Worm (Caenorhabditis elegans) whole organism, late embryonic: ENCODE results near the gene cnc-3.
A peak's percentile ranks its signal among the peaks of the same experiment; 100 is the strongest.

Experiments used
- C08G9.2 ChIP-seq: sonication (generic microtip); optimal IDR thresholded peaks from 2 replicates; lab custom pipeline; 2016; ENCODE audit warnings: mild to moderate bottlenecking, missing genetic modification characterization, moderate library complexity, missing compliant biosample characterization
- T23F11.4 ChIP-seq: fragments of 200-800 bp; sonication (Bioruptor generic); optimal IDR thresholded peaks from 2 replicates; lab custom pipeline; 2018; ENCODE audit warnings: mild to moderate bottlenecking, missing genetic modification characterization, missing compliant biosample characterization
- Y22D7AL.16 ChIP-seq: sonication (generic microtip); optimal IDR thresholded peaks from 2 replicates; lab custom pipeline; 2016; ENCODE audit warnings: missing genetic modification characterization, missing compliant biosample characterization
- ceh-14 ChIP-seq: sonication (generic microtip); optimal IDR thresholded peaks from 2 replicates; lab custom pipeline; 2016; ENCODE audit warnings: missing genotype, missing genetic modification characterization, missing compliant biosample characterization
- ceh-22 ChIP-seq: sonication (generic microtip); optimal IDR thresholded peaks from 2 replicates; lab custom pipeline; 2017; ENCODE audit warnings: missing biosample characterization, missing genetic modification characterization
- ceh-31 ChIP-seq: sonication (generic microtip); optimal IDR thresholded peaks from 2 replicates; lab custom pipeline; 2016; ENCODE audit warnings: missing genetic modification characterization, missing compliant biosample characterization
- ceh-45 ChIP-seq: fragments of 200-800 bp; sonication (Bioruptor generic); IDR thresholded peaks from 2 replicates; pipeline ENCODE4 v1.3.6; 2022; ENCODE audit warnings: missing genetic modification reagents, missing genetic modification characterization, missing compliant biosample characterization
- ceh-6 ChIP-seq: fragments of 200-800 bp; sonication (Bioruptor generic); optimal IDR thresholded peaks from 2 replicates; lab custom pipeline; 2018; ENCODE audit warnings: mild to moderate bottlenecking, missing genetic modification characterization, missing compliant biosample characterization
- dmd-4 ChIP-seq: sonication (generic microtip); optimal IDR thresholded peaks from 2 replicates; lab custom pipeline; 2016; ENCODE audit warnings: borderline replicate concordance, missing genetic modification characterization, missing compliant biosample characterization
- dve-1 ChIP-seq: sonication (generic microtip); optimal IDR thresholded peaks from 2 replicates; lab custom pipeline; 2017; ENCODE audit warnings: antibody characterized with exemption, mild to moderate bottlenecking, missing genetic modification characterization, missing compliant biosample characterization
- elt-2 ChIP-seq: sonication (generic microtip); optimal IDR thresholded peaks from 2 replicates; lab custom pipeline; 2016; ENCODE audit warnings: missing genetic modification reagents, missing genetic modification characterization, missing compliant biosample characterization
- elt-4 ChIP-seq: sonication (generic microtip); optimal IDR thresholded peaks from 2 replicates; lab custom pipeline; 2016; ENCODE audit warnings: missing genetic modification characterization, missing compliant biosample characterization
- fax-1 ChIP-seq: sonication (generic microtip); optimal IDR thresholded peaks from 2 replicates; lab custom pipeline; 2016; ENCODE audit warnings: missing genotype, missing genetic modification characterization, missing compliant biosample characterization
- fkh-10 ChIP-seq: fragments of 150-350 bp; optimal IDR thresholded peaks from 2 replicates; lab custom pipeline; 2014; ENCODE audit warnings: missing biosample characterization, missing genetic modification reagents, missing genetic modification characterization
- hlh-30 ChIP-seq: sonication (generic microtip); optimal IDR thresholded peaks from 2 replicates; lab custom pipeline; 2017; ENCODE audit warnings: antibody characterized with exemption, missing genetic modification characterization, missing compliant biosample characterization; ENCODE audit not compliant: insufficient read depth
- hlh-8 ChIP-seq: sonication (generic microtip); optimal IDR thresholded peaks from 2 replicates; lab custom pipeline; 2016; ENCODE audit warnings: missing genotype, missing genetic modification characterization, missing compliant biosample characterization
- lin-11 ChIP-seq: fragments of 200-800 bp; sonication (Bioruptor generic); optimal IDR thresholded peaks from 2 replicates; lab custom pipeline; 2018; ENCODE audit warnings: mild to moderate bottlenecking, missing genetic modification characterization, missing compliant biosample characterization
- nfya-1 ChIP-seq: sonication (generic microtip); optimal IDR thresholded peaks from 2 replicates; lab custom pipeline; 2017; ENCODE audit warnings: missing genetic modification characterization, mild to moderate bottlenecking, missing compliant biosample characterization, antibody characterized with exemption, moderate library complexity
- pag-3 ChIP-seq: sonication (generic microtip); optimal IDR thresholded peaks from 2 replicates; lab custom pipeline; 2016; ENCODE audit warnings: missing compliant biosample characterization, missing genetic modification characterization, borderline replicate concordance
- pqm-1 ChIP-seq: sonication (generic microtip); optimal IDR thresholded peaks from 2 replicates; lab custom pipeline; 2016; ENCODE audit warnings: missing genetic modification characterization, missing compliant biosample characterization
- pros-1 ChIP-seq: fragments of 150-350 bp; optimal IDR thresholded peaks from 2 replicates; lab custom pipeline; 2014; ENCODE audit warnings: missing biosample characterization, missing genetic modification reagents, missing genetic modification characterization
- ref-2 ChIP-seq: sonication (generic microtip); optimal IDR thresholded peaks from 2 replicates; lab custom pipeline; 2016; ENCODE audit warnings: missing genetic modification characterization, missing compliant biosample characterization
- sox-2 ChIP-seq: fragments of 200-800 bp; sonication (Bioruptor generic); IDR thresholded peaks from 2 replicates; pipeline ENCODE4 v1.3.6; 2022; ENCODE audit warnings: missing genetic modification reagents, missing genetic modification characterization, missing compliant biosample characterization
- syd-9 ChIP-seq: sonication (generic microtip); optimal IDR thresholded peaks from 2 replicates; lab custom pipeline; 2016; ENCODE audit warnings: mild to moderate bottlenecking, missing genetic modification characterization, moderate library complexity, missing compliant biosample characterization
- tbx-2 ChIP-seq: sonication (generic microtip); optimal IDR thresholded peaks from 2 replicates; lab custom pipeline; 2016; ENCODE audit warnings: missing genetic modification characterization, missing compliant biosample characterization
- ttx-3 ChIP-seq: sonication (generic microtip); optimal IDR thresholded peaks from 2 replicates; lab custom pipeline; 2016; ENCODE audit warnings: missing genetic modification reagents, missing genetic modification characterization, missing compliant biosample characterization
- unc-42 ChIP-seq: sonication (generic microtip); optimal IDR thresholded peaks from 2 replicates; lab custom pipeline; 2016; ENCODE audit warnings: missing genotype, missing genetic modification characterization, missing compliant biosample characterization
- unc-55 ChIP-seq: sonication (generic microtip); optimal IDR thresholded peaks from 2 replicates; lab custom pipeline; 2017; ENCODE audit warnings: missing biosample characterization, missing genetic modification reagents, missing genetic modification characterization
- unc-86 ChIP-seq: sonication (generic microtip); optimal IDR thresholded peaks from 2 replicates; lab custom pipeline; 2016; ENCODE audit warnings: missing genetic modification characterization, missing compliant biosample characterization
- zip-5 ChIP-seq: sonication (generic microtip); optimal IDR thresholded peaks from 2 replicates; lab custom pipeline; 2016; ENCODE audit warnings: missing genetic modification characterization, missing compliant biosample characterization
- ztf-16 ChIP-seq: sonication (generic microtip); optimal IDR thresholded peaks from 2 replicates; lab custom pipeline; 2017; ENCODE audit warnings: missing genetic modification characterization, missing compliant biosample characterization

cnc-3 gene

DNA sequence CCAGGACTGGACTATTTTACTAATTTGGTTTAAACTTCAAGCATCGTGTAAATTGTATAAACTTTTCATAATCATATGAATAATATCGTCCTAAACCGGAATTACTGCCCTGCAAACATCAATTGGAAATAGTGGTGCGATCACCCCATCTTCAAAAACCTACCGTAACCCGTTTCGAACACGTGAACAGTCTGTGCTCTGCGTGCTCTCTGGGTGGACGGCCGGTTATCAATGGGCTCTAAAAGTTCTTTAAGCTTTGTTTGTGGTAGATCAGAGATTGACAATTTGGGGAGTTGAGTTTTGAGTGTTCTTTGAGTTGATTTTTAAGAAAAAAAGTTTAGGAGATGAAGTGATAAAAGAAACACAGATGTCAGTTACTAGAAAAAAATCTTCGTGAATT lies 8.8 kb downstream of the cnc-3 start:
- TF ChIP-seq ceh-6 (GFP tag; lab: Kevin White, UChicago) (no peak), C08G9.2 (tag; lab: Kevin White, UChicago) (no peak), unc-86 (tag; lab: Kevin White, UChicago) (no peak), dve-1 (tag; lab: Kevin White, UChicago) (no peak), elt-2 (tag; lab: Kevin White, UChicago) (no peak), unc-42 (tag; lab: Kevin White, UChicago) (no peak), ceh-14 (no peak), ztf-16 (tag; lab: Kevin White, UChicago) (no peak), ceh-31 (tag; lab: Kevin White, UChicago) (no peak), hlh-30 (tag; lab: Kevin White, UChicago) (no peak), pros-1 (tag; lab: Kevin White, UChicago) (no peak), ttx-3 (no peak), hlh-8 (tag; lab: Kevin White, UChicago) (no peak), syd-9 (no peak), ceh-45 (no peak), nfya-1 (no peak), Y22D7AL.16 (tag; lab: Kevin White, UChicago) (no peak), unc-55 (GFP tag; lab: Kevin White, UChicago) (no peak), tbx-2 (no peak), dmd-4 (tag; lab: Kevin White, UChicago) (no peak)

DNA sequence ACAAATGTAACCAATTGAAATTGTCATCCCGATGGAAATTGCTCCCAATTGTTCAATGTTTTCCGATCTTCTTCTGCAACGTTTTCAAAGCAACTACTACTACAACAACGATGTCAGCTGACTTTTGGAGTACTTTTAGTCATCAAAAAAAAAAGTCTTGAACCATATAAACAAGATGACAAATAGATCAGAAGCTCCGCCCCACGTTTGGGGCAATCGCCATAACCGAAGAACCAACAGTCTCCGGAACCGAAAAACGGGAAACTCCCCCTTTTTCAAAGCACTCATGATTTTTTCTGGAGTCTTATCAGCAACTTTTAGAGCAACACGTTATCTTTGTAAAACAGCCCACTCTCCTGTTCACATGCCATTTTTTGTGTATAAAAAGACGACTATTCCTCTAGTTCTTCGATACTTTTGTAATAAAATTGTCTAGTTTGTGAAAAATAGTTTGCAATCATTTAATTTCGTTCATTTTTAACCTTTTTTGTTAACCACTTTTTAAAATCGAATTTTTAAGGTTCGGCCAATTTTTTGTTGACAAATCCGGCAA lies 11.6 kb downstream of the cnc-3 start:
- TF ChIP-seq fkh-10 (GFP tag; lab: Kevin White, UChicago) (no peak), C08G9.2 (tag; lab: Kevin White, UChicago) (no peak), pros-1 (tag; lab: Kevin White, UChicago) (no peak), nfya-1 (no peak), zip-5 (no peak), elt-2 (tag; lab: Kevin White, UChicago) (peak; percentile 68), unc-55 (GFP tag; lab: Kevin White, UChicago) (no peak), dmd-4 (tag; lab: Kevin White, UChicago) (no peak)

DNA sequence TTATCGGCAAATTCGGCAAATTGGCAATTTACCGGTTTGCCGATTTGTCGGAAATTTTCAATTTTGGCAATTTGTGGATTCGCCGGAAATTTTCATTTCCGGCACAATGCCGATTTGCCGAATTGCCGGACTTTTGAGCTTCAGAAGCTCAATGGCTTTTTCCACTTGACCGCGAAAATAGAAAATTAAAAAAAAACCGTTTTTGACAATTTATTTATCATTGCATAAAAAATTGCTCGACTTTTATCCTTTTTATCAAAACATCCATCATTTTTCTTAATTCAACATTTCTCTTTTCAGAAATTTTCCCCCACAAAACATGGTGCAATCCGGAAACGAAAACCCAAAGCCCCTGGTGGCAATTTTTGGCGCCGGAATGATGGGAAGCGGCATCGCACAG lies 12.3 kb downstream of the cnc-3 start, which contains the start of gene hacd-1:
hacd-1 (plus strand) TSS at position 301 of the 400 bp plus-strand sequence.
- TF ChIP-seq ref-2 (tag; lab: Kevin White, UChicago) (no peak), unc-86 (tag; lab: Kevin White, UChicago) (no peak), fax-1 (no peak), lin-11 (no peak), ceh-22 (tag; lab: Kevin White, UChicago) (no peak), ztf-16 (tag; lab: Kevin White, UChicago) (no peak), T23F11.4 (GFP tag; lab: Kevin White, UChicago) (no peak)

DNA sequence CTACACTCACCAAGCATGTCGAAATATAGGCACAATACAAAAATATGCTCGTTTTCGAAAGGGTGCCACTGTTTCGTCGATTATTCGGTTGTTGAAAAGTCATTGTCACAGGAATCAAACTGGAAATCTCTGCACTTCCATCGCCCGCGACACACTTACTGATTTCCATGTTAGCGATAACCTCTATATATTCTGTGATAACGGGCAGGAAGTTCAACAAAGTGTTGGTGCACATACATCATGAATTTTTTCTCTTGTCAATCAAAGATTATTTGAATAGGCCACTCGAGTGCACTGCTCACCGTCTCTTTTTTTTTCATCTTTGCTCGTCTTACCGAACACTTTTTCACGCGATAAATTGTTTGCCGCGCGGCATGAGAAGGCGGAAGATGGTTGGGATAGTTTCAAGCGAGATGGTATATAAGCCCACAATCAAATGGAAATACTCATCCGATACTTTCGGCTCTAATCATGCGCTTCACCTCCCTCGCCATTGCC lies 16.8 kb downstream of the cnc-3 start, which contains the start of the genes fpn-1.2 and pqn-54:
fpn-1.2 (minus strand) TSS at position 157 of the 498 bp plus-strand sequence.
pqn-54 (plus strand) TSS at position 448 of the 498 bp plus-strand sequence.
- TF ChIP-seq elt-2 (tag; lab: Kevin White, UChicago): peak; percentile 27
- no peak for TF ChIP-seq syd-9
- no peak for TF ChIP-seq pag-3 (tag; lab: Kevin White, UChicago)
- TF ChIP-seq pqm-1 (tag; lab: Kevin White, UChicago): no peak
- TF ChIP-seq, all 69 proteins: peak for 1

DNA sequence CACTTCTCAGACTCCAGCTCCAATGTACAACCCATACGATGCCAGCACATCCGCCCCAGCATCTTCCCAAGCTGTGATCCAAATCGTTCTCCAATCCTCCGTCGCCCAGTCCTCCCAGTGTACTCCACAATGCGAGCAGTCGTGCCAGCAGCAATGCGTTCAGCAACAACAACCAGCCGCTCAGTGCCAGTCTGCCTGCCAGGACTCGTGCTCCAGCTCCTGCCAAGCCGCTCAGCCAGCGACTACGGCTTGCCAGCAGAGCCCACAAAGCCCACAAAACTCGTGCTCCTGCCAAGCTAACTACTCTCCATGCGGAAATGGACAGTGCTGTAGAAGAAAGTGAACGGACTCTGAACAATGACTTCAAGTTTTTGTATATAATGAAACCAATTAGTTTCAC lies 18.1 kb downstream of the cnc-3 start:
- TF ChIP-seq elt-4 (tag; lab: Kevin White, UChicago) (peak; percentile 48), sox-2 (no peak), unc-86 (tag; lab: Kevin White, UChicago) (no peak), C08G9.2 (tag; lab: Kevin White, UChicago) (no peak)
